Worm (Caenorhabditis elegans) whole organism, late embryonic: Measurements from ENCODE around the gene F54H5.14.

ENCODE experiments used
- ets-4 ChIP-seq: sonication (generic microtip); optimal IDR thresholded peaks from 2 replicates; lab custom pipeline; 2016; ENCODE audit warnings: missing genetic modification characterization, missing compliant biosample characterization
- fkh-10 ChIP-seq: fragments of 150-350 bp; optimal IDR thresholded peaks from 2 replicates; lab custom pipeline; 2014; ENCODE audit warnings: missing biosample characterization, missing genetic modification reagents, missing genetic modification characterization
- mec-3 ChIP-seq: sonication (generic microtip); optimal IDR thresholded peaks from 2 replicates; lab custom pipeline; 2016; ENCODE audit warnings: borderline replicate concordance, missing genetic modification characterization, missing compliant biosample characterization
- nfya-1 ChIP-seq: sonication (generic microtip); optimal IDR thresholded peaks from 2 replicates; lab custom pipeline; 2017; ENCODE audit warnings: missing genetic modification characterization, mild to moderate bottlenecking, missing compliant biosample characterization, antibody characterized with exemption, moderate library complexity
- nhr-11 ChIP-seq: fragments of 150-350 bp; optimal IDR thresholded peaks from 2 replicates; lab custom pipeline; 2014; ENCODE audit warnings: missing biosample characterization, missing genetic modification characterization
- rnt-1 ChIP-seq: sonication (generic microtip); optimal IDR thresholded peaks from 2 replicates; lab custom pipeline; 2016; ENCODE audit warnings: missing genetic modification characterization, missing compliant biosample characterization

DNA sequence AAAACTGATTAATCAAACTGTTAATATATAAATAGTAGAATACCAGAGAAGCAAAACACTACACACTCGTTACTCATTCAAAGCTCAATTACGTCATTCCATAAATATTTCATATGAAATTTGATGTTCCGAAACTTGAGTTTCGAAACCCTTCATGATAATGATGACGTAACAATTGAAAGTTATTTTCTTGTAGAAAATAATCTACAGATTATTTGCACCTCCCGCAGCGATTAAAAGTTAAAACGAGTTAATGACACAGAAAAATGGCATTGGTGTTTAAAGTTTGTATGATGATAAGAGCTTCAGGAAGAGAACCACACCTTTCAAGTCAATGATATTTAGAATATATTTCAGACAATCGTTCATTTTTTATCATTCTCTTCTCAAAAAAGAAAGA, 48.7 kb upstream of the F54H5.14 start, which contains the start of gene H43E16.1:
- no peak for TF ChIP-seq nhr-11 (tag; lab: Kevin White, UChicago)
- TF ChIP-seq ets-4 (tag; lab: Kevin White, UChicago), result no peak
- no peak for TF ChIP-seq rnt-1 (tag; lab: Kevin White, UChicago)
- no peak for TF ChIP-seq mec-3 (tag; lab: Kevin White, UChicago)
- no peak for TF ChIP-seq nfya-1
- TF ChIP-seq fkh-10 (GFP tag; lab: Kevin White, UChicago), result no peak
